Fruit fly (Drosophila melanogaster) whole organism, embryonic: ENCODE measurements around the gene drn.

Experiments used
- Asciz ChIP-seq: fragments of 200-800 bp; sonication (Bioruptor generic); optimal IDR thresholded peaks from 2 replicates; lab custom pipeline; 2017; ENCODE audit warnings: missing biosample characterization, mild to moderate bottlenecking, missing genetic modification characterization, missing genetic modification reagents
- Atf6 ChIP-seq: fragments of 200-800 bp; sonication (Bioruptor generic); IDR thresholded peaks from 2 replicates; pipeline ENCODE4 v1.3.6; 2022; ENCODE audit warnings: missing biosample characterization, missing genetic modification characterization
- B-H1 ChIP-seq: fragments of 200-800 bp; sonication (Bioruptor generic); IDR thresholded peaks from 3 replicates; pipeline ENCODE4 v1.3.6; 2022; ENCODE audit warnings: missing biosample characterization, missing genetic modification characterization
- CG10462 ChIP-seq: fragments of 200-800 bp; sonication (Bioruptor generic); optimal IDR thresholded peaks from 2 replicates; lab custom pipeline; 2016; ENCODE audit warnings: missing biosample characterization, missing genetic modification characterization
- CG10543 ChIP-seq: fragments of 200-800 bp; sonication (Bioruptor generic); optimal IDR thresholded peaks from 3 replicates; lab custom pipeline; 2017; ENCODE audit warnings: missing biosample characterization, mild to moderate bottlenecking, missing genetic modification characterization, moderate library complexity
- CG10654 ChIP-seq: fragments of 200-800 bp; sonication (Bioruptor generic); optimal IDR thresholded peaks from 2 replicates; lab custom pipeline; 2016; ENCODE audit warnings: missing biosample characterization, missing genetic modification characterization
- CG10979 ChIP-seq: fragments of 200-800 bp; sonication (Bioruptor generic); optimal IDR thresholded peaks from 2 replicates; lab custom pipeline; 2018; ENCODE audit warnings: missing biosample characterization, mild to moderate bottlenecking, missing genetic modification characterization, moderate library complexity
- CG11695 ChIP-seq: fragments of 200-800 bp; sonication (Bioruptor generic); IDR thresholded peaks from 3 replicates; pipeline ENCODE4 v1.3.6; 2022; ENCODE audit warnings: missing biosample characterization, missing genetic modification characterization
- CG11723 ChIP-seq: fragments of 200-800 bp; sonication (Bioruptor generic); optimal IDR thresholded peaks from 2 replicates; lab custom pipeline; 2017; ENCODE audit warnings: missing biosample characterization, mild to moderate bottlenecking, missing genetic modification characterization
- CG14667 ChIP-seq: fragments of 200-800 bp; sonication (Bioruptor generic); IDR thresholded peaks from 2 replicates; pipeline ENCODE4 v1.3.6; 2022; ENCODE audit warnings: missing biosample characterization, missing genetic modification characterization
- CG17385 ChIP-seq: fragments of 200-800 bp; sonication (Bioruptor generic); optimal IDR thresholded peaks from 3 replicates; lab custom pipeline; 2018; ENCODE audit warnings: missing biosample characterization, mild to moderate bottlenecking, missing genetic modification characterization
- CG17829 ChIP-seq: fragments of 200-800 bp; optimal IDR thresholded peaks from 2 replicates; lab custom pipeline; 2019; ENCODE audit warnings: missing biosample characterization, mild to moderate bottlenecking, missing genetic modification characterization, moderate library complexity
- CG31441 ChIP-seq: fragments of 200-800 bp; sonication (Bioruptor generic); IDR thresholded peaks from 2 replicates; pipeline ENCODE4 v1.3.6; 2022; ENCODE audit warnings: missing biosample characterization, missing genetic modification characterization
- CG33557 ChIP-seq: fragments of 200-800 bp; sonication (Bioruptor generic); optimal IDR thresholded peaks from 2 replicates; lab custom pipeline; 2019; ENCODE audit warnings: missing biosample characterization, mild to moderate bottlenecking, missing genetic modification characterization, moderate library complexity
- CG5953 ChIP-seq: fragments of 200-800 bp; sonication (Bioruptor generic); IDR thresholded peaks from 2 replicates; pipeline ENCODE4 v1.3.6; 2022; ENCODE audit warnings: missing biosample characterization, missing genetic modification characterization
- CG6654 ChIP-seq: fragments of 200-800 bp; sonication (Bioruptor generic); optimal IDR thresholded peaks from 2 replicates; lab custom pipeline; 2017; ENCODE audit warnings: missing biosample characterization, mild to moderate bottlenecking, missing genetic modification characterization
- CG6791 ChIP-seq: fragments of 200-800 bp; sonication (Bioruptor generic); IDR thresholded peaks from 3 replicates; pipeline ENCODE4 v1.3.6; 2022; ENCODE audit warnings: missing biosample characterization, missing genetic modification characterization; ENCODE audit not compliant: partially characterized antibody
- CG7839 ChIP-seq: fragments of 200-800 bp; sonication (Bioruptor generic); optimal IDR thresholded peaks from 3 replicates; lab custom pipeline; 2018; ENCODE audit warnings: missing biosample characterization, mild to moderate bottlenecking, missing genetic modification characterization, moderate library complexity
- CG8359 ChIP-seq: fragments of 200-800 bp; sonication (Bioruptor generic); optimal IDR thresholded peaks from 2 replicates; lab custom pipeline; 2017; ENCODE audit warnings: missing biosample characterization, mild to moderate bottlenecking, missing genetic modification characterization, borderline replicate concordance
- CG8765 ChIP-seq: fragments of 200-800 bp; sonication (Bioruptor generic); IDR thresholded peaks from 2 replicates; pipeline ENCODE4 v1.3.6; 2022; ENCODE audit warnings: missing biosample characterization, missing genetic modification characterization
- CG9817 ChIP-seq: fragments of 200-800 bp; sonication (Bioruptor generic); optimal IDR thresholded peaks from 2 replicates; lab custom pipeline; 2018; ENCODE audit warnings: missing biosample characterization, mild to moderate bottlenecking, missing genetic modification characterization, moderate library complexity
- Dad ChIP-seq: fragments of 200-800 bp; sonication (Bioruptor generic); optimal IDR thresholded peaks from 3 replicates; lab custom pipeline; 2016; ENCODE audit warnings: missing biosample characterization, missing genetic modification characterization
- Elba2 ChIP-seq: fragments of 200-800 bp; sonication (Bioruptor generic); optimal IDR thresholded peaks from 3 replicates; lab custom pipeline; 2016; ENCODE audit warnings: missing biosample characterization, missing genetic modification characterization
- H15 ChIP-seq: fragments of 200-800 bp; sonication (Bioruptor generic); IDR thresholded peaks from 3 replicates; pipeline ENCODE4 v1.3.6; 2022; ENCODE audit warnings: missing biosample characterization, missing genetic modification characterization
- Hr39 ChIP-seq: fragments of >200 bp; optimal IDR thresholded peaks from 2 replicates; lab custom pipeline; 2017
- Lhr ChIP-seq: fragments of 200-800 bp; sonication (Bioruptor generic); optimal IDR thresholded peaks from 3 replicates; lab custom pipeline; 2017; ENCODE audit warnings: mild to moderate bottlenecking, missing biosample characterization, missing genetic modification reagents, missing genetic modification characterization
- Lpt ChIP-seq: fragments of >200 bp; optimal IDR thresholded peaks from 2 replicates; lab custom pipeline; 2018; ENCODE audit warnings: missing biosample characterization, missing genetic modification characterization
- Mad ChIP-seq: fragments of 200-800 bp; sonication (Bioruptor generic); optimal IDR thresholded peaks from 2 replicates; lab custom pipeline; 2016; ENCODE audit warnings: missing biosample characterization, missing genetic modification characterization
- Meics ChIP-seq: fragments of 200-800 bp; sonication (Bioruptor generic); optimal IDR thresholded peaks from 2 replicates; lab custom pipeline; 2017; ENCODE audit warnings: missing biosample characterization, mild to moderate bottlenecking, missing genetic modification characterization
- chif ChIP-seq, 2 experiments: fragments of 200-800 bp; sonication (Bioruptor generic); optimal IDR thresholded peaks; 3 replicates each; lab custom pipeline; 2016; ENCODE audit warnings: missing biosample characterization in 2 of 2, missing genetic modification characterization in 2 of 2
- chm ChIP-seq: fragments of 200-800 bp; sonication (Bioruptor generic); IDR thresholded peaks from 2 replicates; pipeline ENCODE4 v1.3.6; 2022; ENCODE audit warnings: missing biosample characterization, missing genetic modification characterization
- dati ChIP-seq: fragments of 200-800 bp; sonication (Bioruptor generic); IDR thresholded peaks from 2 replicates; pipeline ENCODE4 v1.3.6; 2022; ENCODE audit warnings: missing biosample characterization, missing genetic modification characterization
- ewg ChIP-seq: fragments of 200-800 bp; sonication (Bioruptor generic); optimal IDR thresholded peaks from 3 replicates; lab custom pipeline; 2017; ENCODE audit warnings: mild to moderate bottlenecking, missing biosample characterization, missing genetic modification reagents, missing genetic modification characterization
- exex ChIP-seq: fragments of 200-800 bp; sonication (Bioruptor generic); optimal IDR thresholded peaks from 4 replicates; lab custom pipeline; 2018; ENCODE audit warnings: missing biosample characterization, mild to moderate bottlenecking, missing genetic modification characterization, moderate library complexity
- fu2 ChIP-seq: fragments of 200-800 bp; sonication (Bioruptor generic); optimal IDR thresholded peaks from 2 replicates; lab custom pipeline; 2016; ENCODE audit warnings: missing biosample characterization, missing genetic modification characterization
- gro ChIP-seq: fragments of 200-800 bp; sonication (Bioruptor generic); optimal IDR thresholded peaks from 2 replicates; lab custom pipeline; 2016; ENCODE audit warnings: missing biosample characterization, missing genetic modification characterization
- hb ChIP-seq: fragments of 200-800 bp; sonication (Bioruptor generic); IDR thresholded peaks from 3 replicates; pipeline ENCODE4 v1.3.6; 2022; ENCODE audit warnings: missing biosample characterization, missing genetic modification characterization; ENCODE audit not compliant: partially characterized antibody
- lbe ChIP-seq: fragments of 200-800 bp; sonication (Bioruptor generic); optimal IDR thresholded peaks from 2 replicates; lab custom pipeline; 2016; ENCODE audit warnings: missing biosample characterization, mild to moderate bottlenecking, missing genetic modification characterization
- nerfin-2 ChIP-seq: fragments of 200-800 bp; sonication (Bioruptor generic); IDR thresholded peaks from 2 replicates; pipeline ENCODE4 v1.3.6; 2022; ENCODE audit warnings: missing biosample characterization, missing genetic modification characterization; ENCODE audit not compliant: partially characterized antibody
- peb ChIP-seq: fragments of 200-800 bp; sonication (Bioruptor generic); IDR thresholded peaks from 2 replicates; pipeline ENCODE4 v1.3.6; 2022; ENCODE audit warnings: missing biosample characterization, missing genetic modification characterization
- phol ChIP-seq: fragments of 200-800 bp; sonication (Bioruptor generic); optimal IDR thresholded peaks from 3 replicates; lab custom pipeline; 2018; ENCODE audit warnings: missing biosample characterization, mild to moderate bottlenecking, missing genetic modification characterization, moderate library complexity
- pzg ChIP-seq: fragments of 200-800 bp; sonication (Bioruptor generic); optimal IDR thresholded peaks from 3 replicates; lab custom pipeline; 2018; ENCODE audit warnings: missing biosample characterization, mild to moderate bottlenecking, missing genetic modification characterization, moderate library complexity
- rib ChIP-seq: fragments of 200-800 bp; sonication (Bioruptor generic); IDR thresholded peaks from 2 replicates; pipeline ENCODE4 v1.3.6; 2022; ENCODE audit warnings: missing biosample characterization, missing genetic modification characterization
- sim ChIP-seq: fragments of 200-800 bp; sonication (Bioruptor generic); IDR thresholded peaks from 2 replicates; pipeline ENCODE4 v1.3.6; 2022; ENCODE audit warnings: missing biosample characterization, missing genetic modification characterization
- sna ChIP-seq: fragments of 200-800 bp; sonication (Bioruptor generic); IDR thresholded peaks from 2 replicates; pipeline ENCODE4 v1.3.6; 2022; ENCODE audit warnings: missing biosample characterization, missing genetic modification characterization; ENCODE audit not compliant: partially characterized antibody
- z ChIP-seq: fragments of 200-800 bp; sonication (Bioruptor generic); IDR thresholded peaks from 3 replicates; pipeline ENCODE4 v1.3.6; 2022; ENCODE audit warnings: missing biosample characterization, missing genetic modification characterization
- zen2 ChIP-seq: fragments of 200-800 bp; sonication (Bioruptor generic); IDR thresholded peaks from 3 replicates; pipeline ENCODE4 v1.3.6; 2022; ENCODE audit warnings: missing biosample characterization, missing genetic modification characterization; ENCODE audit not compliant: partially characterized antibody
- zfh1 ChIP-seq: fragments of 200-800 bp; sonication (Bioruptor generic); IDR thresholded peaks from 3 replicates; pipeline ENCODE4 v1.3.6; 2022; ENCODE audit warnings: missing biosample characterization, missing genetic modification characterization

Gene drn

dm6 chr3R:9341189-9342012 is 1.4 kb downstream of the drn start (continued):
- TF ChIP-seq CG31441 (GFP tag; lab: Robert Waterston, UW) (peak; percentile 77), Dad (peak; percentile 51), CG10543 (peak; percentile 97), Hr39 (lab: Kevin White, UChicago) (no peak), CG14667 (GFP tag; lab: Robert Waterston, UW) (no peak; the same call in 1 of the 2 replicates), CG11723 (GFP tag; lab: Kevin White, UChicago) (peak; percentile 71), CG11695 (GFP tag; lab: Robert Waterston, UW) (peak; percentile 80), CG6654 (no peak), CG17385 (GFP tag; lab: Kevin White, UChicago) (peak; percentile 74), Lhr (peak; percentile 42), chif (GFP tag; optimal IDR thresholded peaks at IDR 0.05; lab: Kevin White, UChicago) (peak; percentile 15 to 63), CG17829 (tag; lab: Kevin White, UChicago) (peak; percentile 81), peb (GFP tag; lab: Robert Waterston, UW) (no peak), Mad (GFP tag; lab: Kevin White, UChicago) (peak; percentile 58), rib (peak; percentile 45; the same call in 1 of the 2 replicates), z (GFP tag; lab: Robert Waterston, UW) (no peak), Asciz (GFP tag; lab: Kevin White, UChicago) (peak; percentile 55), zfh1 (GFP tag; lab: Robert Waterston, UW) (peak; percentile 65; the same call in 2 of the 3 replicates), exex (tag; lab: Kevin White, UChicago) (peak; percentile 70), CG10979 (peak; percentile 75), lbe (GFP tag; lab: Kevin White, UChicago) (peak; percentile 91), CG10462 (GFP tag; lab: Kevin White, UChicago) (no peak), ewg (GFP tag; lab: Kevin White, UChicago) (peak; percentile 19), Meics (GFP tag; lab: Kevin White, UChicago) (peak; percentile 90), CG10654 (peak; percentile 22), Lpt (GFP tag; lab: Kevin White, UChicago) (no peak), dati (GFP tag; lab: Robert Waterston, UW) (no peak), chm (GFP tag; lab: Robert Waterston, UW) (peak; percentile 89), CG8765 (GFP tag; lab: Robert Waterston, UW) (peak; percentile 41; the same call in 1 of the 2 replicates), H15 (GFP tag; lab: Robert Waterston, UW) (0 out of 3 replicates have a peak, but pooled peaks have one; percentile 35), CG7839 (tag; lab: Kevin White, UChicago) (peak; percentile 85), phol (tag; lab: Kevin White, UChicago) (peak; percentile 44), CG8359 (GFP tag; lab: Kevin White, UChicago) (peak; percentile 64), CG5953 (GFP tag; lab: Robert Waterston, UW) (no peak), fu2 (GFP tag; lab: Kevin White, UChicago) (peak; percentile 7), gro (GFP tag; lab: Kevin White, UChicago) (peak; percentile 52), Elba2 (GFP tag; lab: Kevin White, UChicago) (no peak), zen2 (no peak; the same call in 2 of the 3 replicates), hb (GFP tag; lab: Robert Waterston, UW) (peak; percentile 82; the same call in 1 of the 3 replicates), nerfin-2 (GFP tag; lab: Robert Waterston, UW) (peak; percentile 49; the same call in 1 of the 2 replicates), B-H1 (GFP tag; lab: Robert Waterston, UW) (peak; percentile 33; the same call in 2 of the 3 replicates), sna (GFP tag; lab: Robert Waterston, UW) (peak; percentile 94), CG33557 (GFP tag; lab: Kevin White, UChicago) (peak; percentile 77), CG6791 (GFP tag; lab: Robert Waterston, UW) (0 out of 3 replicates have a peak, but pooled peaks have one; percentile 58), CG9817 (tag; lab: Kevin White, UChicago) (peak; percentile 75), Atf6 (GFP tag; lab: Robert Waterston, UW) (peak; percentile 86), pzg (GFP tag; lab: Kevin White, UChicago) (peak; percentile 27), sim (GFP tag; lab: Robert Waterston, UW) (peak; percentile 33; the same call in 1 of the 2 replicates)
